Worm (Caenorhabditis elegans) whole organism, dauer: Measurements from ENCODE around the gene C16C8.4.

Source experiments
- unc-62 ChIP-seq: sonication (generic microtip); optimal IDR thresholded peaks from 2 replicates; lab custom pipeline; 2017; ENCODE audit warnings: missing biosample characterization, missing genetic modification reagents, missing genetic modification characterization

Gene C16C8.4

ce11 chrII:3429400-3429799 is 14.8 kb downstream of the C16C8.4 start, which contains the start of gene C16C8.18:
C16C8.18 (plus strand) TSS chrII:3429700.
- no peak for TF ChIP-seq unc-62 (GFP tag; lab: Kevin White, UChicago)

ce11 chrII:3428158-3428704 is 15.9 kb downstream of the C16C8.4 start:
- TF ChIP-seq unc-62 (GFP tag; lab: Kevin White, UChicago): no peak

- no peak for TF ChIP-seq unc-62 (GFP tag; lab: Kevin White, UChicago)
Observed at ce11 chrII:3425433-3425832, 18.7 kb downstream of the C16C8.4 start, which contains the start of gene nep-11. nep-11 (minus strand) TSS chrII:3425533.

- no peak for TF ChIP-seq unc-62 (GFP tag; lab: Kevin White, UChicago)
Observed at ce11 chrII:3422938-3423337, 21.2 kb downstream of the C16C8.4 start.

ce11 chrII:3416528-3416927 is 27.7 kb downstream of the C16C8.4 start, which contains the start of gene nep-6:
nep-6 (plus strand) TSS chrII:3416828.
- TF ChIP-seq unc-62 (GFP tag; lab: Kevin White, UChicago): no peak

ce11 chrII:3414383-3414910 is 29.7 kb downstream of the C16C8.4 start, which contains the start of the genes F18A12.7 and F18A12.2:
F18A12.7 (minus strand) TSS chrII:3414483.
F18A12.2 (plus strand) TSS chrII:3414860.
- TF ChIP-seq unc-62 (GFP tag; lab: Kevin White, UChicago): no peak

ce11 chrII:3403535-3403934 is 40.6 kb downstream of the C16C8.4 start, which contains the start of gene nep-8:
nep-8 (plus strand) TSS chrII:3403835.
- no peak for TF ChIP-seq unc-62 (GFP tag; lab: Kevin White, UChicago)

- TF ChIP-seq unc-62 (GFP tag; lab: Kevin White, UChicago): no peak
Observed at ce11 chrII:3402854-3403253, 41.3 kb downstream of the C16C8.4 start, which contains the start of gene nep-10. nep-10 (minus strand) TSS chrII:3402954.

- TF ChIP-seq unc-62 (GFP tag; lab: Kevin White, UChicago): no peak
Observed at ce11 chrII:3399212-3399611, 45.0 kb downstream of the C16C8.4 start, which contains the start of gene nep-9. nep-9 (minus strand) TSS chrII:3399312.

- TF ChIP-seq unc-62 (GFP tag; lab: Kevin White, UChicago): no peak
Observed at ce11 chrII:3395484-3395883, 48.7 kb downstream of the C16C8.4 start, which contains the start of gene nep-20. nep-20 (minus strand) TSS chrII:3395584.
